Worm (Caenorhabditis elegans) whole organism, late embryonic: ENCODE results near the gene srh-209.

ENCODE experiments used
- ceh-22 ChIP-seq: sonication (generic microtip); optimal IDR thresholded peaks from 2 replicates; lab custom pipeline; 2017; ENCODE audit warnings: missing biosample characterization, missing genetic modification characterization
- ceh-31 ChIP-seq: sonication (generic microtip); optimal IDR thresholded peaks from 2 replicates; lab custom pipeline; 2016; ENCODE audit warnings: missing genetic modification characterization, missing compliant biosample characterization
- ceh-6 ChIP-seq: fragments of 200-800 bp; sonication (Bioruptor generic); optimal IDR thresholded peaks from 2 replicates; lab custom pipeline; 2018; ENCODE audit warnings: mild to moderate bottlenecking, missing genetic modification characterization, missing compliant biosample characterization
- mec-3 ChIP-seq: sonication (generic microtip); optimal IDR thresholded peaks from 2 replicates; lab custom pipeline; 2016; ENCODE audit warnings: borderline replicate concordance, missing genetic modification characterization, missing compliant biosample characterization
- pax-1 ChIP-seq: fragments of 150-350 bp; optimal IDR thresholded peaks from 2 replicates; lab custom pipeline; 2014; ENCODE audit warnings: missing biosample characterization, missing genetic modification characterization
- sox-4 ChIP-seq: sonication (generic microtip); optimal IDR thresholded peaks from 2 replicates; lab custom pipeline; 2017; ENCODE audit warnings: mild to moderate bottlenecking, missing genetic modification characterization, inconsistent platforms, missing compliant biosample characterization

DNA sequence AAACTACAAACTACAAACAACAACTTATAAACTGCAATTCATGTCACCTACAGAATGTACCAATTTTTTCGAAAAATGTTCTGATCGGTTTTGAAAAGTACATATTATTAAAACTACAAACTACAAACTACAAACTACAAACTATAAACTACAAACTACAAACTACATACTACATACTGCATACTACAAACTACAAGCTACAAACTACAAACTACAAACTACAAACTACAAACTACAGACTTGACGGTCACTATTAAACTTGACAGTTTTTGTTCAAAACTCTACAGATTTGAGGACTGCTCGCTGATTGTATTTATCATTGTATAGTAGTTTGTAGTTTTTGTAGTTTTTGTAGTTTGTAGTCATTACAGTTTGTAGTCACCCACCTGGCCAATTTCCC lies 50.4 kb downstream of the srh-209 start:
- TF ChIP-seq ceh-6 (no peak), ceh-22 (tag; lab: Kevin White, UChicago) (no peak), sox-4 (no peak), ceh-31 (no peak), pax-1 (tag; lab: Kevin White, UChicago) (no peak), mec-3 (no peak)
